ENCODE assay signal across 2 fruit fly cellular contexts in genomic region chr3R:4706055-4706454, dm6.
TF ChIP-seq lines count a peak whose summit lies in the region.

No protein-coding gene starts in this region.

TF ChIP-seq in whole organism, adult, 20 proteins besides CTCF, POLR2A, EP300 and RAD21:
- peak; percentile 75 for TF ChIP-seq CG12768 (GFP tag; optimal IDR thresholded peaks at IDR 0.05; lab: Kevin White, UChicago)
- peak; percentile 14 for TF ChIP-seq pad (GFP tag; optimal IDR thresholded peaks at IDR 0.05; lab: Kevin White, UChicago)
- TF ChIP-seq tj (GFP tag; optimal IDR thresholded peaks at IDR 0.05; lab: Kevin White, UChicago) = peak; percentile 30
- TF ChIP-seq cnc (optimal IDR thresholded peaks at IDR 0.05; lab: Kevin White, UChicago) = no peak
- peak; percentile 53 for TF ChIP-seq CG33017 (tag; optimal IDR thresholded peaks at IDR 0.05; lab: Kevin White, UChicago)
- TF ChIP-seq cic (GFP tag; optimal IDR thresholded peaks at IDR 0.05; lab: Kevin White, UChicago) = peak; percentile 86
- TF ChIP-seq toe (GFP tag; optimal IDR thresholded peaks at IDR 0.05; lab: Kevin White, UChicago) = no peak
- peak; percentile 19 for TF ChIP-seq Hr96 (GFP tag; optimal IDR thresholded peaks at IDR 0.05; lab: Kevin White, UChicago)
- peak; percentile 34 for TF ChIP-seq CG11617 (GFP tag; optimal IDR thresholded peaks at IDR 0.05; lab: Kevin White, UChicago)
- TF ChIP-seq CG5204 (GFP tag; optimal IDR thresholded peaks at IDR 0.05; lab: Kevin White, UChicago) = no peak
- TF ChIP-seq CG14711 (tag; optimal IDR thresholded peaks at IDR 0.05; lab: Kevin White, UChicago) = no peak
- peak; percentile 27 for TF ChIP-seq kay (GFP tag; lab: Kevin White, UChicago; ENCODE audit: borderline replicate concordance)
- TF ChIP-seq CG7101 (tag; optimal IDR thresholded peaks at IDR 0.05; lab: Kevin White, UChicago) = peak; percentile 50
- peak; percentile 49 for TF ChIP-seq Mnt (GFP tag; optimal IDR thresholded peaks at IDR 0.05; lab: Kevin White, UChicago)
- peak; percentile 6 for TF ChIP-seq Clk (GFP tag; optimal IDR thresholded peaks at IDR 0.05; lab: Kevin White, UChicago)
- TF ChIP-seq CG7045 (GFP tag; optimal IDR thresholded peaks at IDR 0.05; lab: Kevin White, UChicago) = peak; percentile 53

TF ChIP-seq in whole organism, pupa, 21 proteins besides CTCF, POLR2A, EP300 and RAD21:
- TF ChIP-seq Pif1A (GFP tag; optimal IDR thresholded peaks at IDR 0.05; lab: Kevin White, UChicago) (no peak), CG4496 (GFP tag; IDR thresholded peaks at IDR 0.05; lab: Robert Waterston, UW) (0 out of 3 replicates have a peak, but pooled peaks have one; percentile 32)
